Worm (Caenorhabditis elegans) whole organism, young adult: ENCODE results near the gene F13A2.9.

Experiments
- B0336.3 ChIP-seq: fragments of 200-800 bp; sonication (Bioruptor generic); IDR thresholded peaks from 2 replicates; pipeline ENCODE4 v1.3.6; 2022; ENCODE audit warnings: missing genetic modification characterization, missing compliant biosample characterization
- F37B4.10 ChIP-seq: fragments of 200-800 bp; sonication (Bioruptor generic); IDR thresholded peaks from 2 replicates; pipeline ENCODE4 v1.3.6; 2022; ENCODE audit warnings: missing genetic modification characterization, missing compliant biosample characterization
- F55B11.4 ChIP-seq: sonication (generic microtip); optimal IDR thresholded peaks from 2 replicates; lab custom pipeline; 2016; ENCODE audit warnings: missing compliant biosample characterization, missing genetic modification characterization, borderline replicate concordance; ENCODE audit not compliant: insufficient read depth
- K11D2.4 ChIP-seq: fragments of 200-800 bp; sonication (Bioruptor generic); IDR thresholded peaks from 2 replicates; pipeline ENCODE4 v1.3.6; 2022; ENCODE audit warnings: missing genetic modification reagents, missing genetic modification characterization, missing compliant biosample characterization
- K12H6.12 ChIP-seq: fragments of 200-800 bp; sonication (Bioruptor generic); optimal IDR thresholded peaks from 2 replicates; lab custom pipeline; 2018; ENCODE audit warnings: mild to moderate bottlenecking, missing genetic modification characterization, missing compliant biosample characterization
- T07F8.4 ChIP-seq: sonication (generic microtip); optimal IDR thresholded peaks from 2 replicates; lab custom pipeline; 2016; ENCODE audit warnings: mild to moderate bottlenecking, missing genetic modification characterization, moderate library complexity, missing compliant biosample characterization
- ama-1 ChIP-seq, 3 experiments: fragments of 150-350 bp in 1 of 3; sonication (generic microtip) in 2 of 3; optimal IDR thresholded peaks; 2 replicates each; lab custom pipeline; 2014 to 2018; ENCODE audit warnings: missing biosample characterization in 2 of 3, missing genetic modification characterization in 2 of 3, missing genetic modification reagents in 2 of 3
- attf-6 ChIP-seq: fragments of 200-800 bp; sonication (Bioruptor generic); IDR thresholded peaks from 2 replicates; pipeline ENCODE4 v1.3.6; 2022; ENCODE audit warnings: missing genetic modification reagents, missing genetic modification characterization, missing compliant biosample characterization
- cebp-1 ChIP-seq, 2 experiments: fragments of 200-800 bp in 1 of 2; sonication (Bioruptor generic) in 1 of 2; sonication (generic microtip) in 1 of 2; IDR thresholded peaks in 1 of 2; optimal IDR thresholded peaks in 1 of 2; 2 replicates each; pipeline versions ENCODE4 v1.3.6 to Lab custom; 2017 to 2022; ENCODE audit warnings: missing compliant biosample characterization in 2 of 2, missing genetic modification characterization in 2 of 2, mild to moderate bottlenecking in 1 of 2, missing genetic modification reagents in 1 of 2, moderate library complexity in 1 of 2
- ceh-100 ChIP-seq: fragments of 200-800 bp; sonication (Bioruptor generic); IDR thresholded peaks from 2 replicates; pipeline ENCODE4 v1.3.6; 2022; ENCODE audit warnings: missing genetic modification reagents, missing genetic modification characterization, missing compliant biosample characterization
- ceh-58 ChIP-seq: fragments of 200-800 bp; sonication (Bioruptor generic); IDR thresholded peaks from 2 replicates; pipeline ENCODE4 v1.3.6; 2022; ENCODE audit warnings: missing genetic modification characterization, missing compliant biosample characterization
- ceh-91 ChIP-seq: fragments of 200-800 bp; sonication (Bioruptor generic); IDR thresholded peaks from 2 replicates; pipeline ENCODE4 v1.3.6; 2022; ENCODE audit warnings: missing genetic modification reagents, missing genetic modification characterization, missing compliant biosample characterization
- die-1 ChIP-seq: sonication (generic microtip); optimal IDR thresholded peaks from 2 replicates; lab custom pipeline; 2016; ENCODE audit warnings: missing genotype, mild to moderate bottlenecking, missing genetic modification characterization, missing compliant biosample characterization
- dox-1 ChIP-seq: fragments of 200-800 bp; sonication (Bioruptor generic); IDR thresholded peaks from 2 replicates; pipeline ENCODE4 v1.3.6; 2022; ENCODE audit warnings: missing genetic modification reagents, missing genetic modification characterization, missing compliant biosample characterization
- dpff-1 ChIP-seq: sonication (generic microtip); optimal IDR thresholded peaks from 2 replicates; lab custom pipeline; 2017; ENCODE audit warnings: mild to moderate bottlenecking, missing genetic modification characterization, missing compliant biosample characterization
- efl-1 ChIP-seq: fragments of 150-350 bp; optimal IDR thresholded peaks from 2 replicates; lab custom pipeline; 2014; ENCODE audit warnings: missing biosample characterization, missing genetic modification reagents, missing genetic modification characterization
- egl-18 ChIP-seq: fragments of 200-800 bp; sonication (Bioruptor generic); IDR thresholded peaks from 2 replicates; pipeline ENCODE4 v1.3.6; 2022; ENCODE audit warnings: missing genetic modification reagents, missing genetic modification characterization, missing compliant biosample characterization
- egrh-3 ChIP-seq: fragments of 200-800 bp; sonication (Bioruptor generic); IDR thresholded peaks from 2 replicates; pipeline ENCODE4 v1.3.6; 2022; ENCODE audit warnings: missing genetic modification reagents, missing genetic modification characterization, missing compliant biosample characterization
- fkh-3 ChIP-seq: sonication (generic microtip); optimal IDR thresholded peaks from 2 replicates; lab custom pipeline; 2016; ENCODE audit warnings: mild to moderate bottlenecking, missing genetic modification characterization, missing compliant biosample characterization
- him-1 ChIP-seq: sonication (generic microtip); optimal IDR thresholded peaks from 2 replicates; lab custom pipeline; 2016; ENCODE audit warnings: missing genotype, missing genetic modification reagents, missing genetic modification characterization, missing compliant biosample characterization
- hlh-26 ChIP-seq: fragments of 200-800 bp; sonication (Bioruptor generic); conservative IDR thresholded peaks from 2 replicates; pipeline ENCODE4 v1.3.6; 2022; ENCODE audit warnings: missing genetic modification reagents, missing genetic modification characterization, missing compliant biosample characterization
- hsf-1 ChIP-seq: fragments of 200-800 bp; sonication (Bioruptor generic); IDR thresholded peaks from 2 replicates; pipeline ENCODE4 v1.3.6; 2022; ENCODE audit warnings: missing genetic modification reagents, missing genetic modification characterization, missing compliant biosample characterization
- lin-26 ChIP-seq: fragments of 200-800 bp; sonication (Bioruptor generic); IDR thresholded peaks from 2 replicates; pipeline ENCODE4 v1.3.6; 2022; ENCODE audit warnings: missing genetic modification reagents, missing genetic modification characterization, missing compliant biosample characterization
- nfyb-1 ChIP-seq: fragments of 200-800 bp; sonication (Bioruptor generic); IDR thresholded peaks from 2 replicates; pipeline ENCODE4 v1.3.6; 2022; ENCODE audit warnings: missing genetic modification reagents, missing genetic modification characterization, missing compliant biosample characterization
- nhr-120 ChIP-seq: fragments of 200-800 bp; sonication (Bioruptor generic); IDR thresholded peaks from 2 replicates; pipeline ENCODE4 v1.3.6; 2022; ENCODE audit warnings: missing genetic modification characterization, missing compliant biosample characterization
- nhr-27 ChIP-seq: fragments of 200-800 bp; sonication (Bioruptor generic); optimal IDR thresholded peaks from 2 replicates; lab custom pipeline; 2018; ENCODE audit warnings: mild to moderate bottlenecking, missing genetic modification characterization, moderate library complexity, missing compliant biosample characterization
- pbrm-1 ChIP-seq: fragments of 200-800 bp; sonication (Bioruptor generic); IDR thresholded peaks from 2 replicates; pipeline ENCODE4 v1.3.6; 2022; ENCODE audit warnings: missing genetic modification reagents, missing genetic modification characterization, missing compliant biosample characterization
- repo-1 ChIP-seq: sonication (generic microtip); optimal IDR thresholded peaks from 2 replicates; lab custom pipeline; 2017; ENCODE audit warnings: mild to moderate bottlenecking, missing genetic modification characterization, missing compliant biosample characterization
- snpc-1.3 ChIP-seq: sonication (generic microtip); optimal IDR thresholded peaks from 2 replicates; lab custom pipeline; 2017; ENCODE audit warnings: missing genetic modification characterization, mild to moderate bottlenecking, missing compliant biosample characterization, antibody characterized with exemption, moderate library complexity, missing genotype, missing genetic modification reagents; ENCODE audit not compliant: insufficient read depth
- snpc-3.4 ChIP-seq: sonication (generic microtip); optimal IDR thresholded peaks from 2 replicates; lab custom pipeline; 2017; ENCODE audit warnings: missing genetic modification characterization, mild to moderate bottlenecking, missing compliant biosample characterization, antibody characterized with exemption, moderate library complexity, missing genotype, missing genetic modification reagents
- snpc-4 ChIP-seq, 5 experiments: fragments of 150-350 bp in 1 of 5; sonication (generic microtip) in 4 of 5; optimal IDR thresholded peaks; 2 replicates each; lab custom pipeline; 2014 to 2018; ENCODE audit warnings: missing genetic modification characterization in 5 of 5, missing biosample characterization in 3 of 5, antibody characterized with exemption in 2 of 5, mild to moderate bottlenecking in 2 of 5, missing compliant biosample characterization in 2 of 5, missing genotype in 2 of 5, moderate library complexity in 2 of 5, missing genetic modification reagents in 1 of 5
- sptf-2 ChIP-seq: fragments of 200-800 bp; sonication (Bioruptor generic); optimal IDR thresholded peaks from 2 replicates; lab custom pipeline; 2018; ENCODE audit warnings: mild to moderate bottlenecking, missing genetic modification characterization, missing compliant biosample characterization
- zfh-2 ChIP-seq: fragments of 200-800 bp; sonication (Bioruptor generic); conservative IDR thresholded peaks from 2 replicates; pipeline ENCODE4 v1.3.6; 2022; ENCODE audit warnings: missing genetic modification reagents, missing genetic modification characterization, missing compliant biosample characterization
- ztf-26 ChIP-seq: sonication (generic microtip); optimal IDR thresholded peaks from 2 replicates; lab custom pipeline; 2017; ENCODE audit warnings: missing genetic modification characterization, missing compliant biosample characterization
- ztf-3 ChIP-seq: fragments of 200-800 bp; sonication (Bioruptor generic); optimal IDR thresholded peaks from 2 replicates; lab custom pipeline; 2018; ENCODE audit warnings: mild to moderate bottlenecking, missing genetic modification characterization, missing compliant biosample characterization
- ztf-6 ChIP-seq: fragments of 200-800 bp; sonication (Bioruptor generic); IDR thresholded peaks from 2 replicates; pipeline ENCODE4 v1.3.6; 2022; ENCODE audit warnings: missing genetic modification reagents, missing genetic modification characterization, missing compliant biosample characterization

Gene F13A2.9

DNA sequence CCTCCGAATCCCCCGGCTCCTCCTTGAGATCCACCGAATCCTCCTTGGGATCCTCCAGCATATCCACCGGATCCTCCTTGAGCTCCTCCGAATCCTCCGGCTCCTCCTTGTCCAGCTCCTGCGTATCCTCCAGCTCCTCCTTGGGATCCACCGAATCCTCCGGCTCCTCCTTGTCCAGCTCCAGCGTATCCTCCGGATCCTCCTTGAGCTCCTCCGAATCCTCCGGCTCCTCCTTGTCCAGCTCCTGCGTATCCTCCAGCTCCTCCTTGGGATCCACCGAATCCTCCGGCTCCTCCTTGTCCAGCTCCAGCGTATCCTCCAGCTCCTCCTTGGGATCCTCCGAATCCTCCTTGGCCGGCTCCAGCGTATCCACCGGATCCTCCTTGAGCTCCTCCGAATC, 44.9 kb upstream of the F13A2.9 start:
- peak; percentile 55 for TF ChIP-seq zfh-2 (GFP tag; lab: Robert Waterston, UW)
- TF ChIP-seq egrh-3 (GFP tag; lab: Robert Waterston, UW): peak; percentile 93
- TF ChIP-seq, all 124 proteins: peak for 2; not testable (repeated sequence) for 122

DNA sequence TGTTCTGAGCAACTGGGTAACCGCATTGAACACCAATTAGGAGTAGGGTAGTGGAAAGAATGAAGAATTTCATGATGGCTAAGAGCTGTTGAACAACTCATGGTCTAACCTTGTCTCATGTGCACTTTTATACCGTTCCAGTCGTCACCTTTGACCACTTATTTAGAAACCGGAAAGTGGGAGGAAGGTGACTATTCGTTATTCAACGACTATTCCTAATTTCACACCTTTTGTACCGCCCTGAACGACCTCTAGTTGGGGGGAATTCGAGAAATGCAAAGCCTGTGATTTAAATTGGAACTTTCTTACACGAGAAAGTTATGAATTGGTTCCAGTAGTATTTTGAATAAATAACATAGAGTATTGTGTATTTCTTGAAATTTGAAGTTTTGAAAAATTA, 42.3 kb upstream of the F13A2.9 start, which contains the start of gene Y47D7A.12:
Y47D7A.12 (minus strand) TSS at position 101 of the 400 bp plus-strand sequence.
- TF ChIP-seq K12H6.12 (tag; lab: Kevin White, UChicago) (no peak), hlh-26 (GFP tag; lab: Robert Waterston, UW) (no peak), repo-1 (tag; lab: Kevin White, UChicago) (no peak), T07F8.4 (tag; lab: Kevin White, UChicago) (no peak), hsf-1 (GFP tag; lab: Robert Waterston, UW) (no peak), ztf-6 (GFP tag; lab: Robert Waterston, UW) (no peak), B0336.3 (GFP tag; lab: Robert Waterston, UW) (no peak), efl-1 (GFP tag; lab: Kevin White, UChicago) (no peak), dox-1 (GFP tag; lab: Robert Waterston, UW) (no peak), F55B11.4 (tag; lab: Kevin White, UChicago) (no peak)

DNA sequence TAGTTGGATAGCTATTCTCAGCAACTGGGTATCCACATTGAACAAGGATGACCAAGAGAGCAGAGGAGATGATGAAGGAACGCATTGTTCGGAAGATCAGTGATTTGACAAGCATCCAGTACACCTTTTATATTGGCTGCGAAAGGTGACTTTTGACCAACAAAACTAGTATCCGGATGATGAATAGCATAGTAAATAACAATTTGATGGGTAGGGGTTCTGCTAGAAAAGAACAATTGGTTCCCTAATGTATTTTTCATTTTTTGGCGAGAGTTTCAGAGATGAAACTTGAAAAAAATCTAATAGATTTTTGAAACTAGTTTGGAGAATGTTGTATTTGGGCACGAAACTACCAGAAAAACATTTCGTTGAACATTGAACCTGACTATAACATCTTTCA, 40.9 kb upstream of the F13A2.9 start, which contains the start of gene Y47D7A.11:
Y47D7A.11 (minus strand) TSS at position 101 of the 400 bp plus-strand sequence.
- TF ChIP-seq snpc-3.4 (tag; lab: Kevin White, UChicago) (no peak), dox-1 (GFP tag; lab: Robert Waterston, UW) (no peak), ztf-26 (no peak), die-1 (no peak), pbrm-1 (GFP tag; lab: Robert Waterston, UW) (no peak), fkh-3 (tag; lab: Kevin White, UChicago) (no peak), ceh-100 (GFP tag; lab: Robert Waterston, UW) (no peak), nhr-27 (no peak), attf-6 (GFP tag; lab: Robert Waterston, UW) (no peak)

DNA sequence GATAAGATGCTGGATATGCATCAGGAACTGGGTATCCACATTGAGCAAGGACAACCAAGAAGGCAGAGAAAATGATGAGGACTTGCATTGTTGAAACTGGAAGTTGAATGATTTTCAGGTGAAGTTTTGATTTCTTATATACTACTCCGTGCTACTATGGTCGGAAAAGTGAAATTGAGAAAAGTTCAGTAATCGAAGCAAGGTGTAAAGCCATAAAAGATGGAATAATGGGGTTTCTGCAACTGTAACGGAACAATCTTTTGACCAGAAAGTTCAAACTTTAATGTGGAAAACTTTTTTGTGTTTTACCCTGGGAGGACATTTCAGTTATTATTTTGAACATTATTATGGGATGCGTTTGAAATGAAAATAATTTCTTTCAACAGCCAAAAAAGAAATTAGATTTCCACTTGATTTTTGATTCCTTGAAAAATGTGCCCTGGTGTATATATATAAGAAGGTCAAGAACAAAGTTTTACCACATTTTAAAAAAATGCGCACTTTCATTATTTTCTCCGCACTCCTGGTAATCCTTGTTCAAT, 36.6 kb upstream of the F13A2.9 start, which contains the start of the genes Y47D7A.9 and Y47D7A.19:
Y47D7A.9 (minus strand) TSS at position 101 of the 542 bp plus-strand sequence.
Y47D7A.19 (plus strand) TSS at position 492 of the 542 bp plus-strand sequence.
- TF ChIP-seq cebp-1 (GFP tag; IDR thresholded peaks at IDR 0.05; lab: Robert Waterston, UW): no peak
- no peak for TF ChIP-seq cebp-1 (tag; optimal IDR thresholded peaks at IDR 0.05; lab: Kevin White, UChicago)
- TF ChIP-seq ceh-58: no peak
- no peak for TF ChIP-seq F37B4.10 (GFP tag; lab: Robert Waterston, UW)
- no peak for TF ChIP-seq ama-1 (optimal IDR thresholded peaks at IDR 0.05; lab: Kevin White, UChicago)
- TF ChIP-seq ama-1 (GFP tag; optimal IDR thresholded peaks at IDR 0.05; lab: Kevin White, UChicago): no peak
- no peak for TF ChIP-seq F55B11.4 (tag; lab: Kevin White, UChicago)

DNA sequence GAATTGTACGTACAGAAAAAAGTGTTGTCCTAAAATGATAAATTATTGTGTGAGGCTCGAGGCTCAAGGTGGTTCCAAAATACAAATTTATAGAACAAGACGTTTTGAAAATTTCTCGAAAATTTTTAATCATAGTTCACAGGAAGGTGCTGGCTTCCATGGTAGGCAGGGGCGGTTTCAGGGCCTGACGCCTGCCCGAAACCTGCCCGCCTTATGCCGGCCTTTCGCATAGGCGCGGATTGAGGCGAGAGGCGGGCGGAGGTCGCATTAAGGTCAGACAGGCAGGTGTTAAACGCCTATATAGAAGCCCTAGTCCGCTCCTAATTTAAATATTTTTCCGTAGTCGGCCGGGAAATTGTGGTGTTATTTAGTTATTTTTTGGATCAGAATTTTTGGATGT, 35.8 kb upstream of the F13A2.9 start:
- TF ChIP-seq nfyb-1 (GFP tag; lab: Robert Waterston, UW): no peak
- no peak for TF ChIP-seq nhr-120 (GFP tag; lab: Robert Waterston, UW)
- no peak for TF ChIP-seq ztf-3
- no peak for TF ChIP-seq K11D2.4 (GFP tag; lab: Robert Waterston, UW)
- TF ChIP-seq lin-26 (GFP tag; lab: Robert Waterston, UW): peak; percentile 35; the same call in 1 of the 2 replicates
- TF ChIP-seq him-1: no peak
- TF ChIP-seq dpff-1 (tag; lab: Kevin White, UChicago): no peak
- no peak for TF ChIP-seq hsf-1 (GFP tag; lab: Robert Waterston, UW)
- no peak for TF ChIP-seq snpc-1.3
- TF ChIP-seq efl-1 (GFP tag; lab: Kevin White, UChicago): no peak
- TF ChIP-seq egl-18 (GFP tag; lab: Robert Waterston, UW): no peak
- peak; percentile 70 for TF ChIP-seq zfh-2 (GFP tag; lab: Robert Waterston, UW)
- TF ChIP-seq ceh-91 (GFP tag; lab: Robert Waterston, UW): no peak
- TF ChIP-seq sptf-2 (GFP tag; lab: Kevin White, UChicago): no peak
- no peak for TF ChIP-seq ceh-58
- no peak for TF ChIP-seq snpc-4 (GFP tag; optimal IDR thresholded peaks at IDR 0.05; lab: Kevin White, UChicago)
- TF ChIP-seq snpc-4 (tag; optimal IDR thresholded peaks at IDR 0.05; lab: Kevin White, UChicago): no peak
- no peak for TF ChIP-seq attf-6 (GFP tag; lab: Robert Waterston, UW)
- TF ChIP-seq, all 124 proteins: peak for 2
